Worm (Caenorhabditis elegans) whole organism, midembryonic: ENCODE data around the gene crb-3.
"Not testable (repeated sequence)": the region's sequence is repeated elsewhere in the genome, so short reads cannot be mapped to it uniquely, and the experiment has no call there.

Experiments
- T22C8.4 ChIP-seq: fragments of 200-800 bp; sonication (Bioruptor generic); IDR thresholded peaks from 2 replicates; pipeline ENCODE4 v1.3.6; 2022; ENCODE audit warnings: missing genetic modification characterization, missing compliant biosample characterization
- cog-1 ChIP-seq: sonication (generic microtip); optimal IDR thresholded peaks from 2 replicates; lab custom pipeline; 2016; ENCODE audit warnings: missing genetic modification characterization, missing compliant biosample characterization
- flt-1 ChIP-seq: fragments of 200-800 bp; sonication (Bioruptor generic); IDR thresholded peaks from 2 replicates; pipeline ENCODE4 v1.3.6; 2022; ENCODE audit warnings: missing genetic modification characterization, missing compliant biosample characterization
- klf-2 ChIP-seq: fragments of 200-800 bp; sonication (Bioruptor generic); conservative IDR thresholded peaks from 2 replicates; pipeline ENCODE4 v1.3.6; 2022; ENCODE audit warnings: missing genetic modification reagents, missing genetic modification characterization, missing compliant biosample characterization
- med-1 ChIP-seq: sonication (generic microtip); optimal IDR thresholded peaks from 2 replicates; lab custom pipeline; 2017; ENCODE audit warnings: missing genetic modification characterization, mild to moderate bottlenecking, missing compliant biosample characterization, antibody characterized with exemption, missing genetic modification reagents; ENCODE audit not compliant: insufficient read depth
- ref-1 ChIP-seq: fragments of 200-800 bp; sonication (Bioruptor generic); conservative IDR thresholded peaks from 2 replicates; pipeline ENCODE4 v1.3.6; 2022; ENCODE audit warnings: missing genetic modification reagents, missing genetic modification characterization, missing compliant biosample characterization
- tab-1 ChIP-seq: fragments of 200-800 bp; sonication (Bioruptor generic); IDR thresholded peaks from 2 replicates; pipeline ENCODE4 v1.3.6; 2022; ENCODE audit warnings: missing genetic modification characterization, missing compliant biosample characterization
- ztf-23 ChIP-seq: fragments of 200-800 bp; sonication (Bioruptor generic); IDR thresholded peaks from 2 replicates; pipeline ENCODE4 v1.3.6; 2022; ENCODE audit warnings: missing genetic modification reagents, missing genetic modification characterization, missing compliant biosample characterization
- ztf-29 ChIP-seq: fragments of 200-800 bp; sonication (Bioruptor generic); IDR thresholded peaks from 2 replicates; pipeline ENCODE4 v1.3.6; 2022; ENCODE audit warnings: missing genetic modification reagents, missing genetic modification characterization, missing compliant biosample characterization

The crb-3 gene

ce11 chrX:9203468-9203867 is at the start of gene crb-3:
Gene crb-3, plus strand, starts transcription at chrX:9203768.
- TF ChIP-seq flt-1 (GFP tag; lab: Robert Waterston, UW); cog-1 (tag; lab: Kevin White, UChicago); klf-2: not testable (repeated sequence)

DNA sequence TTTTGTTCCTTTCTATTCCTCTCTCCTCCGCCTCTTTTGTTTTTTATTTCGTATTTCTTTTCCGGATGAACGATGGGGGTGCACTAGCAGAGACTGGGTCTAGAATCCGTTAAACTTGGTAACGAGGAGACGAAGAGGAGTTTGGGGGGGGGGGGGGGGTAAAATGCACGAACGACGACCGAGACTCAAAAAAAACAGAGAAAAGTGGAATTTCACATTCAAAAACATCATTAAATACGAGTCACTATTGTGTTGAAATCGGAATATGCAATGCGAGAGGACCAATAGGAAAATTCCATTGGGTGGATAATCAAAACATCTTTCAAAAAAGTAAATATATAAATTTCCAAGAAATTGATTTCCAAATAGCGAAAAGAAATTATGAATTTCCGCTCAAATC is 49.4 kb upstream of the crb-3 start, which contains the start of gene B0563.7:
Gene B0563.7, minus strand, starts transcription at position 101 of the 400 bp plus-strand sequence.
- TF ChIP-seq cog-1 (tag; lab: Kevin White, UChicago) (no peak), T22C8.4 (GFP tag; lab: Robert Waterston, UW) (no peak), med-1 (GFP tag; lab: Kevin White, UChicago) (no peak)

DNA sequence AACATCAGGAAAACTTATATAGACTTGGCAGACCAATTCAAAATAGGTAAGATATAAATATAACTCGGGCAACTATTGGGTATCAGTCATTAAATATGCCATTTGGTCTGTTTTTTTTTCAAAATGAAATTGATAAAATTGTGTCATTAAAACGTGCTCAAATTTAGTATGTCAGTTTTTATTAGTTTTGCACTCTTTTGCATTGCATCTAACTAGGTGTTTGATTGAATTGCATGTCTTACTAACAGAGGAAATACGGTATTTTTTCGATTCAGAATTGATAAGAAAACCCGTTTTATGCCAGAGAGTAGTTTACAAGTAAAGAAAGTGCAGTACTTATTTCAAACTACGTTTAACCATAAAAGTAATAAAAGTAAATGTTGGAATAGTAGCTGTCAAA is 47.8 kb upstream of the crb-3 start:
- no peak for TF ChIP-seq med-1 (GFP tag; lab: Kevin White, UChicago)
- TF ChIP-seq ztf-23: no peak
- TF ChIP-seq T22C8.4 (GFP tag; lab: Robert Waterston, UW): no peak
- TF ChIP-seq ref-1 (GFP tag; lab: Robert Waterston, UW): no peak
- TF ChIP-seq flt-1 (GFP tag; lab: Robert Waterston, UW): no peak
- no peak for TF ChIP-seq cog-1 (tag; lab: Kevin White, UChicago)
- TF ChIP-seq ztf-29 (GFP tag; lab: Robert Waterston, UW): no peak
- TF ChIP-seq tab-1 (GFP tag; lab: Robert Waterston, UW): no peak
- no peak for TF ChIP-seq klf-2

DNA sequence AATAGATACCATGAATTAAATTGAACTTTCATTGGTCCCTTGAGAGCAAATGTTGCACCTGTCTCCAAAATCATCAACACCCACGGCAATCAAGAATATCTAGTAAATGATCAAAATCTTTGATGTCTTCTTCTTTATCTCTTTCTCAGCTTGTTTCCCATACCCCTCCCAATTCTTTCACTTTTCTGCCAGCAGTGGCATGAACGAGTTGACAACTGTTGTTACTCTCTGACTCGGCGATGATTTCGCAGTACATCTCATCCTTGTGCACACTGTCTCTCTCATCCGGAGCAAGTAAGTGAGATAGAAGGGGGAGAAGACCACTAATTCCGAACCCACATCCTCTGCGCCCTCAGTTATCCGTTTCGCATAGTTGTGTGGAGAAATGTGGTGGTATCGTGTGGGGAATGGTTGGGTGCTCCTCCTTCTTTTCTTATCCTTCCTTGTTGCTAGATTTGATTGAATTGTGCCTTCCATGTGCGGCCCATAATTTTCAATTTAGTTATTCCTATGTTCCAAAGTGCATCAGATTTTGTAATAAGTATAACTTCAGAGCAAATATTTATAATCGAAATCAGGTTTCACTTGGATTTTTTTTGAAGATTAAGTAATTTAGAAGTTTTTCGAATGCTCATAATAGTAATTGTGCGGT is 42.2 kb upstream of the crb-3 start:
- no peak for TF ChIP-seq ztf-23
- TF ChIP-seq med-1 (GFP tag; lab: Kevin White, UChicago): no peak

ce11 chrX:9162864-9163263 is 40.7 kb upstream of the crb-3 start, which contains the start of gene tsp-11:
Gene tsp-11, plus strand, starts transcription at chrX:9163164.
- no peak for TF ChIP-seq ref-1 (GFP tag; lab: Robert Waterston, UW)

ce11 chrX:9166921-9167320 is 36.6 kb upstream of the crb-3 start, which contains the start of gene B0563.10:
Gene B0563.10, minus strand, starts transcription at chrX:9167245.
- TF ChIP-seq ref-1 (GFP tag; lab: Robert Waterston, UW) (no peak), klf-2 (no peak), ztf-29 (GFP tag; lab: Robert Waterston, UW) (no peak), flt-1 (GFP tag; lab: Robert Waterston, UW) (no peak), cog-1 (tag; lab: Kevin White, UChicago) (no peak), med-1 (GFP tag; lab: Kevin White, UChicago) (no peak), T22C8.4 (GFP tag; lab: Robert Waterston, UW) (no peak), ztf-23 (no peak)

ce11 chrX:9168239-9168638 is 35.3 kb upstream of the crb-3 start, which contains the start of gene B0563.9:
Gene B0563.9, plus strand, starts transcription at chrX:9168539.
- TF ChIP-seq cog-1 (tag; lab: Kevin White, UChicago): no peak
- no peak for TF ChIP-seq ztf-23
- TF ChIP-seq med-1 (GFP tag; lab: Kevin White, UChicago): no peak
- TF ChIP-seq tab-1 (GFP tag; lab: Robert Waterston, UW): no peak
- TF ChIP-seq flt-1 (GFP tag; lab: Robert Waterston, UW): no peak
- no peak for TF ChIP-seq T22C8.4 (GFP tag; lab: Robert Waterston, UW)
- TF ChIP-seq ref-1 (GFP tag; lab: Robert Waterston, UW): no peak

- TF ChIP-seq ztf-29 (GFP tag; lab: Robert Waterston, UW) (no peak), ztf-23 (no peak), flt-1 (GFP tag; lab: Robert Waterston, UW) (no peak), ref-1 (GFP tag; lab: Robert Waterston, UW) (no peak), med-1 (GFP tag; lab: Kevin White, UChicago) (no peak), T22C8.4 (GFP tag; lab: Robert Waterston, UW) (no peak), tab-1 (GFP tag; lab: Robert Waterston, UW) (no peak), klf-2 (no peak), cog-1 (tag; lab: Kevin White, UChicago) (no peak)
These were observed 33.5 kb upstream of the crb-3 start for ce11 chrX:9170058-9170457.

DNA sequence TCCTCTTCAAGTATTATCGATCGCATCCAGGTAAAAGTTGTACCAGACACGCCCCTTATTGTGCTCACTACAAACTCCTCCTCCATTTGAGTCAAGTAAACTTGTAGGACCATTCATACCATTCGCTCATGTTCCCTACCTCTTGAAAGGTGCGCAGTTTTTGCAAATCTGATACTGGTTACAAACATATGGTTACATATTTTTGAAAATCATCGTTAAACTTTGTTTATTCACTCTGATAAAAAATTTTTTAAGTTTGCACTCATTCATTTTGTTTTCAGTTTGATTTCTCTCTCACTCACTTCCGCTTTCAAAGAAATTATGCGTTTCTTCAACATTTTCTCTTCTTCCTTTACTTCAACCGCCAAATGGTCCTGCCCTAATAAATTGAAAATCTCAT is 32.3 kb upstream of the crb-3 start, which contains the start of gene B0563.1:
Gene B0563.1, plus strand, starts transcription at position 301 of the 400 bp plus-strand sequence.
- TF ChIP-seq tab-1 (GFP tag; lab: Robert Waterston, UW) (no peak), klf-2 (no peak), med-1 (GFP tag; lab: Kevin White, UChicago) (no peak), flt-1 (GFP tag; lab: Robert Waterston, UW) (no peak), cog-1 (tag; lab: Kevin White, UChicago) (no peak), ref-1 (GFP tag; lab: Robert Waterston, UW) (no peak), ztf-23 (no peak), T22C8.4 (GFP tag; lab: Robert Waterston, UW) (no peak), ztf-29 (GFP tag; lab: Robert Waterston, UW) (no peak)

- no peak for TF ChIP-seq flt-1 (GFP tag; lab: Robert Waterston, UW)
- TF ChIP-seq T22C8.4 (GFP tag; lab: Robert Waterston, UW): no peak
- no peak for TF ChIP-seq cog-1 (tag; lab: Kevin White, UChicago)
- TF ChIP-seq tab-1 (GFP tag; lab: Robert Waterston, UW): no peak
- TF ChIP-seq ztf-23: no peak
- TF ChIP-seq ref-1 (GFP tag; lab: Robert Waterston, UW): no peak
- TF ChIP-seq ztf-29 (GFP tag; lab: Robert Waterston, UW): no peak
- TF ChIP-seq klf-2: no peak
- no peak for TF ChIP-seq med-1 (GFP tag; lab: Kevin White, UChicago)
These were observed 31.3 kb upstream of the crb-3 start, which contains the start of gene B0563.18 for ce11 chrX:9172278-9172677. Gene B0563.18, plus strand, starts transcription at chrX:9172578.
